Worm (Caenorhabditis elegans) whole organism, early embryonic: Measurements from ENCODE around the gene kgb-1.

Experiments
- ama-1 ChIP-seq: fragments of 150-350 bp; optimal IDR thresholded peaks from 2 replicates; lab custom pipeline; 2014
- ceh-13 ChIP-seq: fragments of 200-800 bp; sonication (Bioruptor generic); optimal IDR thresholded peaks from 2 replicates; lab custom pipeline; 2018; ENCODE audit warnings: mild to moderate bottlenecking, missing genetic modification characterization, missing compliant biosample characterization
- ceh-36 ChIP-seq: sonication (generic microtip); optimal IDR thresholded peaks from 2 replicates; lab custom pipeline; 2016; ENCODE audit warnings: missing genetic modification characterization, inconsistent platforms, missing compliant biosample characterization
- ets-7 ChIP-seq: sonication (generic microtip); optimal IDR thresholded peaks from 2 replicates; lab custom pipeline; 2016; ENCODE audit warnings: missing genotype, missing genetic modification characterization, missing compliant biosample characterization
- hmg-4 ChIP-seq: fragments of 200-800 bp; sonication (Bioruptor generic); optimal IDR thresholded peaks from 2 replicates; lab custom pipeline; 2018; ENCODE audit warnings: mild to moderate bottlenecking, missing genetic modification characterization, missing compliant biosample characterization
- scrt-1 ChIP-seq: fragments of 200-800 bp; sonication (Bioruptor generic); IDR thresholded peaks from 2 replicates; pipeline ENCODE4 v1.3.6; 2022; ENCODE audit warnings: missing genetic modification characterization, missing compliant biosample characterization
- tbx-37 ChIP-seq: fragments of 200-800 bp; sonication (Bioruptor generic); conservative IDR thresholded peaks from 2 replicates; pipeline ENCODE4 v1.3.6; 2022; ENCODE audit warnings: missing genetic modification reagents, missing genetic modification characterization, missing compliant biosample characterization

DNA sequence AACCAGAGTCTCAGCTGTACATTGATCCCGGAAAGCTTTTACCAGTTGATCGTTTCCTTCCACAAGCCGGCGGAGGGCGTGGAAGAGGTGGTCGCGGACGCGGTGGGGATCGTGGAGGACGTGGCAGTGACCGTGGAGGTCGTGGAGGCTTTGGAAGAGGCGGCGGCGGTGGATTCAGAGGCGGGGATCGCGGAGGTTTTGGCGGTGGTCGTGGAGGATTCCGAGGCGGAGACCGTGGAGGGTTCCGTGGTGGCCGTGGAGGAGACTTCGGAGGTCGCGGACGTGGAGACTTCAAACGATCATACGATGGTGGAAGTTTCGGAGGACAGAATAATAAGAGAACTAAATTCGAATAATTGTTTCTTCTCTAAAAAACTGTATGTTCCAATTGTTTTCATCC lies 16.8 kb upstream of the kgb-1 start:
- TF ChIP-seq ets-7 (tag; lab: Kevin White, UChicago) = no peak
- no peak for TF ChIP-seq ama-1 (lab: Kevin White, UChicago)
- no peak for TF ChIP-seq scrt-1 (GFP tag; lab: Robert Waterston, UW)
- TF ChIP-seq ceh-13 (GFP tag; lab: Kevin White, UChicago) = no peak
- no peak for TF ChIP-seq ceh-36 (tag; lab: Kevin White, UChicago)
- TF ChIP-seq tbx-37 (GFP tag; lab: Robert Waterston, UW) = no peak
- TF ChIP-seq hmg-4 (GFP tag; lab: Kevin White, UChicago) = no peak
